Worm (Caenorhabditis elegans) whole organism, L4/young adult: Measurements from ENCODE around the gene B0410.3.

ENCODE experiments used
- W03F9.2 ChIP-seq: fragments of 150-350 bp; optimal IDR thresholded peaks from 2 replicates; lab custom pipeline; 2014; ENCODE audit warnings: missing biosample characterization, missing genetic modification characterization
- him-1 ChIP-seq: sonication (generic microtip); optimal IDR thresholded peaks from 2 replicates; lab custom pipeline; 2016; ENCODE audit warnings: missing genotype, missing genetic modification reagents, missing genetic modification characterization, missing compliant biosample characterization

DNA sequence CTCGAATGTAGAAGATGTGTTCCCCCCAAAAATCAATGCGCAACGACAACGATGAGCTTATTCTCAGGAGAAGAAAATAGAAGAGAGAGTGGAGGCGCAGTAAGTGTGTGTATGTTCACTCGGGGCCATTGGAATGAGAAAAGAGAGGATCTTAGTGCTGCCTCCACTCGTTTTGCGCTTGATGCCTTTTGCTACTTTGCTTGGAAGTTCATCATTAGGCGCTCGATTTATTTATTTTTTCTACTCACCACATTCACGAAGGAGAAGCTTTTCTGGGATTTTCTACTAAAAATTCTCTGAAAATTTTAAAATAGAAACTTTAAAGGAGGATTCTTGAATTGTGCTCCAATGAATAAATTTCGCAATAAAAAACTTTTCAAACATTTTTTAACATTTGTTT, 7.0 kb upstream of the B0410.3 start, which contains the start of gene F52B10.3:
- no peak for TF ChIP-seq him-1 (tag; lab: Kevin White, UChicago)
- no peak for TF ChIP-seq W03F9.2 (tag; lab: Kevin White, UChicago)
